Fruit fly (Drosophila melanogaster): Measurements from ENCODE around the gene CG4375.

CG4375 gene

dm6 chr2L:1075753-1076152 is 49.1 kb upstream of the CG4375 start (continued):
- TF ChIP-seq CG7987 (GFP tag; optimal IDR thresholded peaks at IDR 0.05) (peak; percentile 62), Optix (GFP tag; IDR thresholded peaks at IDR 0.05) (peak; percentile 98), CG7928 (GFP tag; optimal IDR thresholded peaks at IDR 0.05) (no peak), dimm (GFP tag; IDR thresholded peaks at IDR 0.05) (peak; percentile 90), CG4328 (GFP tag; optimal IDR thresholded peaks at IDR 0.05) (no peak), CG14441 (GFP tag; IDR thresholded peaks at IDR 0.05) (peak; percentile 93), Hsf (GFP tag; optimal IDR thresholded peaks at IDR 0.05) (peak; percentile 96), dpn (GFP tag; optimal IDR thresholded peaks at IDR 0.05) (peak; percentile 93 to 95), CG34224 (GFP tag; IDR thresholded peaks at IDR 0.05; ENCODE audit: partially characterized antibody) (no peak), CG34376 (GFP tag; optimal IDR thresholded peaks at IDR 0.05) (no peak), gt (GFP tag; IDR thresholded peaks at IDR 0.05) (peak; percentile 84), ken (GFP tag; IDR thresholded peaks at IDR 0.05) (peak; percentile 96), wdn (GFP tag; IDR thresholded peaks at IDR 0.05) (peak; percentile 75; the same call in 1 of the 2 replicates), usp (GFP tag; optimal IDR thresholded peaks at IDR 0.05) (no peak), emc (GFP tag; optimal IDR thresholded peaks at IDR 0.05) (peak; percentile 42), NC2α (GFP tag; optimal IDR thresholded peaks at IDR 0.05) (peak; percentile 87), CG1602 (GFP tag; optimal IDR thresholded peaks at IDR 0.05) (peak; percentile 96), Rfx (GFP tag; IDR thresholded peaks at IDR 0.05) (peak; percentile 84), Sin3A (optimal IDR thresholded peaks at IDR 0.05) (no peak), CG17361 (GFP tag; IDR thresholded peaks at IDR 0.05) (peak; percentile 92), CG11456 (GFP tag; IDR thresholded peaks at IDR 0.05) (peak; percentile 92), aop (GFP tag; IDR thresholded peaks at IDR 0.05) (peak; percentile 84; the same call in 1 of the 2 replicates), wek (GFP tag; optimal IDR thresholded peaks at IDR 0.05) (peak; percentile 66), Fer2 (tag; optimal IDR thresholded peaks at IDR 0.05) (peak; percentile 15), Hmx (GFP tag; optimal IDR thresholded peaks at IDR 0.05) (no peak), Ada2b (GFP tag; IDR thresholded peaks at IDR 0.05) (peak; percentile 94), CG17359 (tag; optimal IDR thresholded peaks at IDR 0.05) (peak; percentile 93), salm (tag; optimal IDR thresholded peaks at IDR 0.05) (peak; percentile 86), PHDP (tag; optimal IDR thresholded peaks at IDR 0.05) (peak; percentile 86), chif (GFP tag; optimal IDR thresholded peaks at IDR 0.05) (peak; percentile 96 to 98), kni (GFP tag; optimal IDR thresholded peaks at IDR 0.05) (peak; percentile 70), CG13424 (tag; optimal IDR thresholded peaks at IDR 0.05) (peak; percentile 87), Bdp1 (GFP tag; optimal IDR thresholded peaks at IDR 0.05) (peak; percentile 88), Adf1 (GFP tag; IDR thresholded peaks at IDR 0.05) (peak; percentile 34; the same call in 1 of the 2 replicates), HLHmδ (GFP tag; optimal IDR thresholded peaks at IDR 0.05) (peak; percentile 39), kah (GFP tag; optimal IDR thresholded peaks at IDR 0.05) (peak; percentile 68), jigr1 (GFP tag; IDR thresholded peaks at IDR 0.05) (peak; percentile 90), chn (GFP tag; optimal IDR thresholded peaks at IDR 0.05) (peak; percentile 98), CG15479 (GFP tag; optimal IDR thresholded peaks at IDR 0.05) (no peak), CG1832 (GFP tag; optimal IDR thresholded peaks at IDR 0.05) (no peak), CG8359 (GFP tag; optimal IDR thresholded peaks at IDR 0.05; ENCODE audit: borderline replicate concordance) (peak; percentile 76), Hr39 (optimal IDR thresholded peaks at IDR 0.05) (no peak), Gsc (GFP tag; IDR thresholded peaks at IDR 0.05) (peak; percentile 90), klu (GFP tag; IDR thresholded peaks at IDR 0.05) (peak; percentile 75), lab (GFP tag; optimal IDR thresholded peaks at IDR 0.05) (peak; percentile 86), Lim3 (GFP tag; IDR thresholded peaks at IDR 0.05) (peak; percentile 87), CG12071 (GFP tag; optimal IDR thresholded peaks at IDR 0.05) (peak; percentile 84), hkb (optimal IDR thresholded peaks at IDR 0.05) (no peak), hkb (GFP tag; IDR thresholded peaks at IDR 0.05) (peak; percentile 92), ATbp (GFP tag; optimal IDR thresholded peaks at IDR 0.05) (peak; percentile 94), da (GFP tag; optimal IDR thresholded peaks at IDR 0.05) (peak; percentile 88), stwl (tag; optimal IDR thresholded peaks at IDR 0.05) (peak; percentile 44)

Data from whole organism, embryonic.